Fruit fly (Drosophila melanogaster): ENCODE data around the gene CG3226.

Gene CG3226

DNA sequence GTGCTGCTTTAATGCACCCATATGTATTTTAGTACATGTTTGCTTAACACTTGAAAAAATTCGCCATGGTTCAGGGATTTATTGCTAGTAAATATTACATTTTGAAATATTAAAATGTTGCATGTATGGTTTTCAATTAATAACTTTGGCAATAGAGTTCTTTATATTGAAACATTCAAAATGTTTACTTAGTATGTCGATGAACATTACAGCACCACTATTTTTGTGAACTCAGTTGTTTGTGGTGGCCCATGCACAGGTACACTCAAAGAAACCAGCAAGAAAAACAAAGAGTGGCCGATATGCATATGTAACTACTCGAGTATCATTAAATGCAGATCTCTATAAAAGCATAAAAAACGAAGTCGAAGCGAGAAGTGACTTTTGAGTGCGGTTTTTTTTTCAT lies 48.0 kb upstream of the CG3226 start (continued):
- TF ChIP-seq CG5180 (GFP tag; optimal IDR thresholded peaks at IDR 0.05) (peak; percentile 66), CG11093 (GFP tag; IDR thresholded peaks at IDR 0.05) (peak; percentile 60; the same call in 1 of the 3 replicates), D19A (tag; optimal IDR thresholded peaks at IDR 0.05) (peak; percentile 65), CG9609 (GFP tag; optimal IDR thresholded peaks at IDR 0.05) (peak; percentile 44), CG17568 (GFP tag; optimal IDR thresholded peaks at IDR 0.05) (no peak), Spps (tag; optimal IDR thresholded peaks at IDR 0.05) (peak; percentile 40), Dp (GFP tag; optimal IDR thresholded peaks at IDR 0.05) (no peak), Sox100B (GFP tag; optimal IDR thresholded peaks at IDR 0.05) (peak; percentile 81), CTCF (GFP tag; optimal IDR thresholded peaks at IDR 0.05) (peak; percentile 29), slp2 (GFP tag; optimal IDR thresholded peaks at IDR 0.05) (peak; percentile 62), CG10959 (GFP tag; IDR thresholded peaks at IDR 0.05) (peak; percentile 66), oc (tag; optimal IDR thresholded peaks at IDR 0.05) (peak; percentile 71), CG4424 (GFP tag; optimal IDR thresholded peaks at IDR 0.05) (peak; percentile 72), nmo (GFP tag; optimal IDR thresholded peaks at IDR 0.05) (peak; percentile 85), CG12769 (tag; optimal IDR thresholded peaks at IDR 0.05) (peak; percentile 25), corto (GFP tag; optimal IDR thresholded peaks at IDR 0.05) (no peak), CG11695 (GFP tag; IDR thresholded peaks at IDR 0.05) (peak; percentile 77), Opbp (GFP tag; IDR thresholded peaks at IDR 0.05; ENCODE audit: partially characterized antibody) (no peak), lilli (GFP tag; optimal IDR thresholded peaks at IDR 0.05) (peak; percentile 5), cwo (GFP tag; optimal IDR thresholded peaks at IDR 0.05) (peak; percentile 26), Hand (GFP tag; optimal IDR thresholded peaks at IDR 0.05) (no peak), NfI (GFP tag; optimal IDR thresholded peaks at IDR 0.05) (peak; percentile 44), CG3163 (GFP tag; optimal IDR thresholded peaks at IDR 0.05) (no peak), dmrt11E (tag; optimal IDR thresholded peaks at IDR 0.05) (peak; percentile 76), CG6272 (GFP tag; IDR thresholded peaks at IDR 0.05) (0 out of 2 replicates have a peak, but pooled peaks have one; percentile 40), Oaz (GFP tag; IDR thresholded peaks at IDR 0.05) (no peak), ttk (GFP tag; IDR thresholded peaks at IDR 0.05) (peak; percentile 80), CG4730 (GFP tag; IDR thresholded peaks at IDR 0.05) (peak; percentile 19; the same call in 1 of the 2 replicates), D19B (GFP tag; optimal IDR thresholded peaks at IDR 0.05) (no peak), esg (GFP tag; conservative IDR thresholded peaks at IDR 0.05) (peak; percentile 73), C15 (GFP tag; IDR thresholded peaks at IDR 0.05) (no peak), CG10209 (GFP tag; optimal IDR thresholded peaks at IDR 0.05) (peak; percentile 62), Hr39 (optimal IDR thresholded peaks at IDR 0.05) (no peak), CG8290 (GFP tag; optimal IDR thresholded peaks at IDR 0.05) (peak; percentile 40), CG8290 (tag; optimal IDR thresholded peaks at IDR 0.05) (no peak), Kr (GFP tag; optimal IDR thresholded peaks at IDR 0.05) (no peak), fd3F (GFP tag; optimal IDR thresholded peaks at IDR 0.05) (no peak), dm (GFP tag; optimal IDR thresholded peaks at IDR 0.05) (no peak), pfk (GFP tag; optimal IDR thresholded peaks at IDR 0.05) (no peak), br (optimal IDR thresholded peaks at IDR 0.05) (no peak), ranshi (GFP tag; IDR thresholded peaks at IDR 0.05) (no peak), CG43689 (GFP tag; IDR thresholded peaks at IDR 0.05) (0 out of 2 replicates have a peak, but pooled peaks have one; percentile 15), tap (tag; optimal IDR thresholded peaks at IDR 0.05) (peak; percentile 69), CG10321 (GFP tag; IDR thresholded peaks at IDR 0.05) (no peak), CG12942 (GFP tag; optimal IDR thresholded peaks at IDR 0.05) (peak; percentile 44), CG6854 (GFP tag; optimal IDR thresholded peaks at IDR 0.05) (no peak), kah (GFP tag; optimal IDR thresholded peaks at IDR 0.05) (peak; percentile 52), CG9727 (GFP tag; optimal IDR thresholded peaks at IDR 0.05) (peak; percentile 52), dmrt99B (tag; optimal IDR thresholded peaks at IDR 0.05) (peak; percentile 89), Gug (GFP tag; IDR thresholded peaks at IDR 0.05) (peak; percentile 45; the same call in 2 of the 4 replicates), Trl (optimal IDR thresholded peaks at IDR 0.05) (no peak), Trl (GFP tag; optimal IDR thresholded peaks at IDR 0.05) (peak; percentile 37), CG10565 (GFP tag; optimal IDR thresholded peaks at IDR 0.05) (no peak)

Data from whole organism, embryonic.